ENCODE assay signal across 4 worm cellular contexts in genomic region chrIV:1000441-1000840, ce11.
A peak's percentile ranks its signal among the peaks of the same experiment; 100 is the strongest.
TF ChIP-seq lines count a peak whose summit lies in the region.

No protein-coding gene starts in this region.

TF ChIP-seq in whole organism, L3 larva, 47 proteins besides CTCF, POLR2A, EP300 and RAD21:
- no peak for TF ChIP-seq ceh-9 (tag; optimal IDR thresholded peaks at IDR 0.05; lab: Kevin White, UChicago)
- peak; percentile 97 for TF ChIP-seq ceh-28 (tag; optimal IDR thresholded peaks at IDR 0.05; lab: Kevin White, UChicago)

TF ChIP-seq in whole organism, L4 larva, 104 proteins besides CTCF, POLR2A, EP300 and RAD21:
- no peak for TF ChIP-seq dmd-8 (GFP tag; IDR thresholded peaks at IDR 0.05; lab: Robert Waterston, UW)
- TF ChIP-seq ceh-28 (tag; optimal IDR thresholded peaks at IDR 0.05; lab: Kevin White, UChicago) = peak; percentile 97
- TF ChIP-seq nhr-48 (tag; optimal IDR thresholded peaks at IDR 0.05; lab: Kevin White, UChicago) = no peak
TF ChIP-seq in whole organism, L4 larva: peak in this region for 1.

TF ChIP-seq in whole organism, late embryonic, 69 proteins besides CTCF, POLR2A, EP300 and RAD21:
- TF ChIP-seq syd-9 (tag; optimal IDR thresholded peaks at IDR 0.05; lab: Kevin White, UChicago) (no peak), unc-55 (GFP tag; optimal IDR thresholded peaks at IDR 0.05; lab: Kevin White, UChicago) (no peak), ceh-48 (tag; optimal IDR thresholded peaks at IDR 0.05; lab: Kevin White, UChicago) (peak; percentile 91), ceh-22 (tag; optimal IDR thresholded peaks at IDR 0.05; lab: Kevin White, UChicago) (no peak), lim-6 (tag; optimal IDR thresholded peaks at IDR 0.05; lab: Kevin White, UChicago) (no peak), ceh-6 (GFP tag; optimal IDR thresholded peaks at IDR 0.05; lab: Kevin White, UChicago) (no peak), ceh-2 (tag; optimal IDR thresholded peaks at IDR 0.05; lab: Kevin White, UChicago) (no peak), npax-4 (tag; optimal IDR thresholded peaks at IDR 0.05; lab: Kevin White, UChicago) (no peak)

TF ChIP-seq in whole organism, midembryonic, 9 proteins besides CTCF, POLR2A, EP300 and RAD21:
- TF ChIP-seq T22C8.4 (GFP tag; IDR thresholded peaks at IDR 0.05; lab: Robert Waterston, UW) (peak; percentile 98), flt-1 (GFP tag; IDR thresholded peaks at IDR 0.05; lab: Robert Waterston, UW) (no peak)
TF ChIP-seq in whole organism, midembryonic: peak in this region for 1.
